Worm (Caenorhabditis elegans) whole organism, early embryonic: ENCODE measurements around the gene Y2H9A.4.

Experiments used
- ama-1 ChIP-seq: fragments of 150-350 bp; optimal IDR thresholded peaks from 2 replicates; lab custom pipeline; 2014
- hmg-4 ChIP-seq: fragments of 200-800 bp; sonication (Bioruptor generic); optimal IDR thresholded peaks from 2 replicates; lab custom pipeline; 2018; ENCODE audit warnings: mild to moderate bottlenecking, missing genetic modification characterization, missing compliant biosample characterization
- pes-1 ChIP-seq: fragments of 200-800 bp; sonication (Bioruptor generic); IDR thresholded peaks from 2 replicates; pipeline ENCODE4 v1.3.6; 2022; ENCODE audit warnings: missing genetic modification reagents, missing genetic modification characterization, missing compliant biosample characterization
- tbx-11 ChIP-seq: fragments of 200-800 bp; sonication (Bioruptor generic); IDR thresholded peaks from 2 replicates; pipeline ENCODE4 v1.3.6; 2022; ENCODE audit warnings: missing genetic modification characterization, missing compliant biosample characterization
- tbx-37 ChIP-seq: fragments of 200-800 bp; sonication (Bioruptor generic); conservative IDR thresholded peaks from 2 replicates; pipeline ENCODE4 v1.3.6; 2022; ENCODE audit warnings: missing genetic modification reagents, missing genetic modification characterization, missing compliant biosample characterization

DNA sequence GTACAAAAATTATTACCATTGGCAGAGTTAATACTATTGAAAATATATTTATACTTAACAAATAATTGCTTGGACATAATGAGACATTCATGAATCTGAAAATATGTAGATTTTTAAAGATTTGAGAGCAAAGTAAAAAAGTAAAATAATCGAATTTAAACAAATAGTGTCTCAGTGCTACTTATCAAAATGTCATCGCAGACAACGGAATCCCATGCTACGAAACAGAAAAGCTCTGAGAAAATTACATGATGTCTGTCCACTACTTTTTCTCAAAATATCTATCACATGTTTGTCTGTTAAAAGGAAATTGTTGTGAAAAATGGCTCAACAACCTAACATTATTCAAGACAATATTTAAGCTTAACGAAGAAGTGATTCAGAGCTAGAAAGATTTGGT, 38.6 kb downstream of the Y2H9A.4 start, which contains the start of gene T10G3.4:
- no peak for TF ChIP-seq tbx-37 (GFP tag; lab: Robert Waterston, UW)
- TF ChIP-seq tbx-11 = no peak
- TF ChIP-seq pes-1 (GFP tag; lab: Robert Waterston, UW) = no peak
- TF ChIP-seq ama-1 = no peak
- no peak for TF ChIP-seq hmg-4 (GFP tag; lab: Kevin White, UChicago)
